Fruit fly (Drosophila melanogaster) whole organism, wandering third instar larva: Measurements from ENCODE around the gene CG10041.

Experiments used
- Dif ChIP-seq: fragments of 200-275, 200-300 bp; sonication (Bioruptor generic); optimal IDR thresholded peaks from 2 replicates; lab custom pipeline; 2018; ENCODE audit warnings: missing biosample characterization, missing genetic modification characterization; ENCODE audit not compliant: partially characterized antibody
- N ChIP-seq: fragments of >200 bp; optimal IDR thresholded peaks from 2 replicates; lab custom pipeline; 2018; ENCODE audit warnings: missing biosample characterization, missing external identifiers, missing genetic modification characterization
- OdsH ChIP-seq: fragments of 200-800 bp; sonication (Bioruptor generic); optimal IDR thresholded peaks from 2 replicates; lab custom pipeline; 2016; ENCODE audit warnings: missing biosample characterization, mild to moderate bottlenecking, missing genetic modification characterization
- Rel ChIP-seq, 2 experiments: fragments of 200-800 bp; sonication (Bioruptor generic) in 1 of 2; optimal IDR thresholded peaks; 2 replicates in 1 of 2; 3 replicates in 1 of 2; lab custom pipeline; 2016 to 2019; ENCODE audit warnings: mild to moderate bottlenecking in 2 of 2, missing biosample characterization in 2 of 2, missing genetic modification characterization in 2 of 2, moderate library complexity in 1 of 2
- ey ChIP-seq: fragments of 200-800 bp; sonication (Bioruptor generic); optimal IDR thresholded peaks from 2 replicates; lab custom pipeline; 2016; ENCODE audit warnings: missing biosample characterization, missing genetic modification characterization
- fru ChIP-seq: fragments of 200-800 bp; sonication (Bioruptor generic); optimal IDR thresholded peaks from 3 replicates; lab custom pipeline; 2016; ENCODE audit warnings: missing biosample characterization, mild to moderate bottlenecking, missing genetic modification characterization

- TF ChIP-seq fru (GFP tag; lab: Kevin White, UChicago): no peak
- no peak for TF ChIP-seq OdsH (GFP tag; lab: Kevin White, UChicago)
- no peak for TF ChIP-seq ey (GFP tag; lab: Kevin White, UChicago)
- TF ChIP-seq Dif (GFP tag; lab: Kevin White, UChicago): no peak
- TF ChIP-seq Rel (GFP tag; optimal IDR thresholded peaks at IDR 0.05; lab: Kevin White, UChicago): no peak
- no peak for TF ChIP-seq Rel (tag; optimal IDR thresholded peaks at IDR 0.05; lab: Kevin White, UChicago)
- TF ChIP-seq N (GFP tag; lab: Kevin White, UChicago): no peak
Measured at dm6 chr3R:12316420-12316819, 35.5 kb downstream of the CG10041 start.
